Fruit fly (Drosophila melanogaster) whole organism, embryonic: ENCODE results near the gene CG13921.

Experiments used
- Bgb ChIP-seq: fragments of 200-800 bp; sonication (Bioruptor generic); IDR thresholded peaks from 2 replicates; pipeline ENCODE4 v1.3.6; 2022; ENCODE audit warnings: missing biosample characterization, missing genetic modification characterization; ENCODE audit not compliant: partially characterized antibody
- CG10147 ChIP-seq: fragments of 200-800 bp; sonication (Bioruptor generic); optimal IDR thresholded peaks from 2 replicates; lab custom pipeline; 2019; ENCODE audit warnings: missing biosample characterization, mild to moderate bottlenecking, missing genetic modification characterization, moderate library complexity
- CG10274 ChIP-seq: fragments of 200-800 bp; sonication (Bioruptor generic); optimal IDR thresholded peaks from 3 replicates; lab custom pipeline; 2017; ENCODE audit warnings: missing biosample characterization, mild to moderate bottlenecking, missing genetic modification characterization
- CG12155 ChIP-seq: fragments of 200-800 bp; sonication (Bioruptor generic); optimal IDR thresholded peaks from 3 replicates; lab custom pipeline; 2016; ENCODE audit warnings: missing biosample characterization, missing genetic modification characterization
- CG12659 ChIP-seq: fragments of 200-800 bp; sonication (Bioruptor generic); optimal IDR thresholded peaks from 3 replicates; lab custom pipeline; 2017; ENCODE audit warnings: mild to moderate bottlenecking, missing biosample characterization, missing genetic modification reagents, missing genetic modification characterization
- CG17802 ChIP-seq: fragments of 200-800 bp; sonication (Bioruptor generic); optimal IDR thresholded peaks from 2 replicates; lab custom pipeline; 2018; ENCODE audit warnings: missing biosample characterization, mild to moderate bottlenecking, missing genetic modification characterization, moderate library complexity
- CG1832 ChIP-seq: fragments of 200-800 bp; sonication (Bioruptor generic); optimal IDR thresholded peaks from 2 replicates; lab custom pipeline; 2017; ENCODE audit warnings: missing biosample characterization, mild to moderate bottlenecking, missing genetic modification characterization, inconsistent platforms
- CG31224 ChIP-seq: fragments of 200-800 bp; sonication (Bioruptor generic); IDR thresholded peaks from 2 replicates; pipeline ENCODE4 v1.3.6; 2022; ENCODE audit warnings: missing biosample characterization, missing genetic modification characterization
- CG34422 ChIP-seq: fragments of 200-800 bp; sonication (Bioruptor generic); IDR thresholded peaks from 3 replicates; pipeline ENCODE4 v1.3.6; 2022; ENCODE audit warnings: missing biosample characterization, missing genetic modification characterization
- CG4360 ChIP-seq: fragments of 200-800 bp; sonication (Bioruptor generic); IDR thresholded peaks from 2 replicates; pipeline ENCODE4 v1.3.6; 2022; ENCODE audit warnings: missing biosample characterization, missing genetic modification characterization
- CG4730 ChIP-seq: fragments of 200-800 bp; sonication (Bioruptor generic); IDR thresholded peaks from 2 replicates; pipeline ENCODE4 v1.3.6; 2022; ENCODE audit warnings: missing biosample characterization, missing genetic modification characterization
- CG7745 ChIP-seq: fragments of 200-800 bp; sonication (Bioruptor generic); optimal IDR thresholded peaks from 2 replicates; lab custom pipeline; 2018; ENCODE audit warnings: missing biosample characterization, mild to moderate bottlenecking, missing genetic modification characterization, moderate library complexity
- CG7786 ChIP-seq: fragments of 200-800 bp; sonication (Bioruptor generic); optimal IDR thresholded peaks from 2 replicates; lab custom pipeline; 2016; ENCODE audit warnings: missing biosample characterization, missing genetic modification characterization
- CG7987 ChIP-seq: fragments of 200-800 bp; sonication (Bioruptor generic); optimal IDR thresholded peaks from 2 replicates; lab custom pipeline; 2018; ENCODE audit warnings: missing biosample characterization, mild to moderate bottlenecking, missing genetic modification characterization, moderate library complexity
- CG8359 ChIP-seq: fragments of 200-800 bp; sonication (Bioruptor generic); optimal IDR thresholded peaks from 2 replicates; lab custom pipeline; 2017; ENCODE audit warnings: missing biosample characterization, mild to moderate bottlenecking, missing genetic modification characterization, borderline replicate concordance
- CG8924 ChIP-seq: fragments of 200-800 bp; optimal IDR thresholded peaks from 3 replicates; lab custom pipeline; 2019; ENCODE audit warnings: missing biosample characterization, mild to moderate bottlenecking, missing genetic modification characterization, moderate library complexity
- Dad ChIP-seq: fragments of 200-800 bp; sonication (Bioruptor generic); optimal IDR thresholded peaks from 3 replicates; lab custom pipeline; 2016; ENCODE audit warnings: missing biosample characterization, missing genetic modification characterization
- ERR ChIP-seq: fragments of 200-800 bp; sonication (Bioruptor generic); optimal IDR thresholded peaks from 2 replicates; lab custom pipeline; 2016; ENCODE audit warnings: missing biosample characterization, missing genetic modification characterization
- Gug ChIP-seq: fragments of 200-800 bp; sonication (Bioruptor generic); IDR thresholded peaks from 4 replicates; pipeline ENCODE4 v1.3.6; 2022; ENCODE audit warnings: missing biosample characterization, missing genetic modification characterization
- Hr3 ChIP-seq: fragments of 200-800 bp; sonication (Bioruptor generic); optimal IDR thresholded peaks from 3 replicates; lab custom pipeline; 2016; ENCODE audit warnings: missing biosample characterization, missing genetic modification characterization
- Hr78 ChIP-seq, 2 experiments: fragments of 200-800 bp in 1 of 2; fragments of >200 bp in 1 of 2; sonication (Bioruptor generic) in 1 of 2; optimal IDR thresholded peaks; 2 replicates each; lab custom pipeline; 2017 to 2019; ENCODE audit warnings: missing biosample characterization in 2 of 2, missing genetic modification characterization in 2 of 2, mild to moderate bottlenecking in 1 of 2, moderate library complexity in 1 of 2
- Lim3 ChIP-seq: fragments of 200-800 bp; sonication (Bioruptor generic); IDR thresholded peaks from 2 replicates; pipeline ENCODE4 v1.3.6; 2022; ENCODE audit warnings: missing biosample characterization, missing genetic modification characterization
- Meics ChIP-seq: fragments of 200-800 bp; sonication (Bioruptor generic); optimal IDR thresholded peaks from 2 replicates; lab custom pipeline; 2017; ENCODE audit warnings: missing biosample characterization, mild to moderate bottlenecking, missing genetic modification characterization
- Nf-YB ChIP-seq: fragments of 200-800 bp; sonication (Bioruptor generic); optimal IDR thresholded peaks from 3 replicates; lab custom pipeline; 2019; ENCODE audit warnings: missing biosample characterization, mild to moderate bottlenecking, missing genetic modification characterization, moderate library complexity
- Poxn ChIP-seq: fragments of 200-800 bp; sonication (Bioruptor generic); IDR thresholded peaks from 2 replicates; pipeline ENCODE4 v1.3.6; 2022; ENCODE audit warnings: missing biosample characterization, missing genetic modification characterization
- Ravus ChIP-seq: fragments of 200-800 bp; sonication (Bioruptor generic); IDR thresholded peaks from 2 replicates; pipeline ENCODE4 v1.3.6; 2022; ENCODE audit warnings: missing biosample characterization, missing genetic modification characterization
- Side ChIP-seq: fragments of 200-800 bp; sonication (Bioruptor generic); optimal IDR thresholded peaks from 2 replicates; lab custom pipeline; 2016; ENCODE audit warnings: missing biosample characterization, missing genetic modification characterization
- Sox100B ChIP-seq: fragments of 200-800 bp; sonication (Bioruptor generic); optimal IDR thresholded peaks from 3 replicates; lab custom pipeline; 2018; ENCODE audit warnings: missing biosample characterization, mild to moderate bottlenecking, missing genetic modification characterization
- TFAM ChIP-seq: fragments of 200-800 bp; sonication (Bioruptor generic); optimal IDR thresholded peaks from 2 replicates; lab custom pipeline; 2017; ENCODE audit warnings: missing biosample characterization, missing genetic modification characterization, inconsistent platforms
- Xrp1 ChIP-seq: fragments of 200-800 bp; sonication (Bioruptor generic); IDR thresholded peaks from 2 replicates; pipeline ENCODE4 v1.3.6; 2022; ENCODE audit warnings: missing biosample characterization, missing genetic modification characterization
- br ChIP-seq: fragments of >200 bp; optimal IDR thresholded peaks from 2 replicates; lab custom pipeline; 2017
- btn ChIP-seq: fragments of 200-800 bp; sonication (Bioruptor generic); optimal IDR thresholded peaks from 2 replicates; lab custom pipeline; 2016; ENCODE audit warnings: missing biosample characterization, missing genetic modification characterization
- ftz-f1 ChIP-seq: fragments of 200-800 bp; sonication (Bioruptor generic); optimal IDR thresholded peaks from 2 replicates; lab custom pipeline; 2016; ENCODE audit warnings: missing biosample characterization, missing genetic modification characterization
- gem ChIP-seq: fragments of 200-800 bp; sonication (Bioruptor generic); optimal IDR thresholded peaks from 2 replicates; lab custom pipeline; 2019; ENCODE audit warnings: missing biosample characterization, mild to moderate bottlenecking, missing genetic modification characterization, moderate library complexity
- gsb ChIP-seq: fragments of 200-800 bp; sonication (Bioruptor generic); IDR thresholded peaks from 2 replicates; pipeline ENCODE4 v1.3.6; 2022; ENCODE audit warnings: missing biosample characterization, missing genetic modification characterization
- ind ChIP-seq: fragments of 200-800 bp; sonication (Bioruptor generic); optimal IDR thresholded peaks from 3 replicates; lab custom pipeline; 2016; ENCODE audit warnings: missing biosample characterization, missing genetic modification characterization
- kni ChIP-seq: fragments of 200-800 bp; sonication (Bioruptor generic); optimal IDR thresholded peaks from 3 replicates; lab custom pipeline; 2017; ENCODE audit warnings: mild to moderate bottlenecking, missing biosample characterization, missing genetic modification reagents, missing genetic modification characterization
- knrl ChIP-seq: fragments of 200-800 bp; sonication (Bioruptor generic); IDR thresholded peaks from 3 replicates; pipeline ENCODE4 v1.3.6; 2022; ENCODE audit warnings: missing biosample characterization, missing genetic modification characterization; ENCODE audit not compliant: partially characterized antibody
- lab ChIP-seq: fragments of 200-800 bp; sonication (Bioruptor generic); optimal IDR thresholded peaks from 3 replicates; lab custom pipeline; 2017; ENCODE audit warnings: missing biosample characterization, missing genetic modification characterization, mild to moderate bottlenecking, moderate library complexity, missing genetic modification reagents
- mld ChIP-seq: fragments of 200-800 bp; sonication (Bioruptor generic); IDR thresholded peaks from 3 replicates; pipeline ENCODE4 v1.3.6; 2022; ENCODE audit warnings: missing biosample characterization, missing genetic modification characterization; ENCODE audit not compliant: partially characterized antibody
- otp ChIP-seq: fragments of 200-800 bp; sonication (Bioruptor generic); IDR thresholded peaks from 3 replicates; pipeline ENCODE4, ENCODE4 v1.3.6; 2022; ENCODE audit warnings: missing biosample characterization, missing genetic modification characterization
- pb ChIP-seq: fragments of 200-800 bp; sonication (Bioruptor generic); optimal IDR thresholded peaks from 3 replicates; lab custom pipeline; 2016; ENCODE audit warnings: missing biosample characterization, missing genetic modification characterization
- ro ChIP-seq: fragments of 200-800 bp; sonication (Bioruptor generic); IDR thresholded peaks from 2 replicates; pipeline ENCODE4 v1.3.6; 2022; ENCODE audit warnings: missing biosample characterization, missing genetic modification characterization
- seq ChIP-seq: fragments of 200-800 bp; sonication (Bioruptor generic); IDR thresholded peaks from 2 replicates; pipeline ENCODE4 v1.3.6; 2022; ENCODE audit warnings: missing biosample characterization, missing genetic modification characterization
- sim ChIP-seq: fragments of 200-800 bp; sonication (Bioruptor generic); IDR thresholded peaks from 2 replicates; pipeline ENCODE4 v1.3.6; 2022; ENCODE audit warnings: missing biosample characterization, missing genetic modification characterization
- tap ChIP-seq: fragments of 200-800 bp; optimal IDR thresholded peaks from 3 replicates; lab custom pipeline; 2019; ENCODE audit warnings: missing biosample characterization, mild to moderate bottlenecking, missing genetic modification characterization, moderate library complexity
- toy ChIP-seq: fragments of 200-800 bp; sonication (Bioruptor generic); IDR thresholded peaks from 2 replicates; pipeline ENCODE4 v1.3.6; 2022; ENCODE audit warnings: missing biosample characterization, missing genetic modification characterization
- tx ChIP-seq: fragments of 200-800 bp; sonication (Bioruptor generic); optimal IDR thresholded peaks from 2 replicates; lab custom pipeline; 2016; ENCODE audit warnings: missing biosample characterization, missing genetic modification characterization

The CG13921 gene

dm6 chr3L:1774713-1775648 is 28.3 kb downstream of the CG13921 start, which contains the start of the genes CG13933 and PolD2 (continued):
- TF ChIP-seq CG7745 (tag; lab: Kevin White, UChicago), result peak; percentile 92
- peak; percentile 96 for TF ChIP-seq gsb (GFP tag; lab: Robert Waterston, UW)
- peak; percentile 88 for TF ChIP-seq Meics (GFP tag; lab: Kevin White, UChicago)
- peak; percentile 98 for TF ChIP-seq otp (GFP tag; lab: Robert Waterston, UW)
- TF ChIP-seq Side, result peak; percentile 74
- no peak for TF ChIP-seq pb (GFP tag; lab: Kevin White, UChicago)
- TF ChIP-seq gem (tag; lab: Kevin White, UChicago), result peak; percentile 99
- peak; percentile 98 for TF ChIP-seq CG12659 (GFP tag; lab: Kevin White, UChicago)
- TF ChIP-seq ind (GFP tag; lab: Kevin White, UChicago), result peak; percentile 88
- TF ChIP-seq ftz-f1 (GFP tag; lab: Kevin White, UChicago), result no peak
- no peak for TF ChIP-seq br (lab: Kevin White, UChicago)
- TF ChIP-seq Bgb (GFP tag; lab: Robert Waterston, UW), result peak; percentile 64; the same call in 1 of the 2 replicates
- peak; percentile 60; the same call in 1 of the 2 replicates for TF ChIP-seq CG4360 (GFP tag; lab: Robert Waterston, UW)
- peak; percentile 91 for TF ChIP-seq CG31224 (GFP tag; lab: Robert Waterston, UW)
- peak; percentile 95 for TF ChIP-seq Lim3 (GFP tag; lab: Robert Waterston, UW)
- no peak for TF ChIP-seq Hr78 (GFP tag; optimal IDR thresholded peaks at IDR 0.05; lab: Kevin White, UChicago)
- TF ChIP-seq kni (GFP tag; lab: Kevin White, UChicago), result no peak
- TF ChIP-seq CG8924 (tag; lab: Kevin White, UChicago), result peak; percentile 99
- peak; percentile 20 for TF ChIP-seq TFAM (GFP tag; lab: Kevin White, UChicago)
- TF ChIP-seq btn (GFP tag; lab: Kevin White, UChicago), result peak; percentile 20
- no peak for TF ChIP-seq Sox100B (GFP tag; lab: Kevin White, UChicago)
- TF ChIP-seq toy (GFP tag; lab: Robert Waterston, UW), result peak; percentile 82
- peak; percentile 46 for TF ChIP-seq CG7987
- peak; percentile 92 for TF ChIP-seq Ravus (GFP tag; lab: Robert Waterston, UW)
- TF ChIP-seq Xrp1 (GFP tag; lab: Robert Waterston, UW), result peak; percentile 99
- TF ChIP-seq mld, result peak; percentile 67; the same call in 2 of the 3 replicates
- TF ChIP-seq tap (tag; lab: Kevin White, UChicago), result no peak
- TF ChIP-seq CG4730 (GFP tag; lab: Robert Waterston, UW), result peak; percentile 94
- TF ChIP-seq Nf-YB (GFP tag; lab: Kevin White, UChicago), result peak; percentile 88
- peak; percentile 47 for TF ChIP-seq CG17802 (tag; lab: Kevin White, UChicago)
- TF ChIP-seq CG10274, result no peak
- peak; percentile 92 for TF ChIP-seq lab
- TF ChIP-seq Hr3, result peak; percentile 99
- peak; percentile 95 for TF ChIP-seq CG12155 (GFP tag; lab: Kevin White, UChicago)
- peak; percentile 74 for TF ChIP-seq CG10147 (GFP tag; lab: Kevin White, UChicago)
- TF ChIP-seq tx, result peak; percentile 83
- TF ChIP-seq Dad (GFP tag; lab: Kevin White, UChicago), result no peak
- TF ChIP-seq Poxn (GFP tag; lab: Robert Waterston, UW), result peak; percentile 91
- peak; percentile 67; the same call in 2 of the 4 replicates for TF ChIP-seq Gug
- peak; percentile 96 for TF ChIP-seq ro (GFP tag; lab: Robert Waterston, UW)
- no peak for TF ChIP-seq CG1832
- TF ChIP-seq knrl (GFP tag; lab: Robert Waterston, UW), result peak; percentile 59; the same call in 2 of the 3 replicates
- peak; percentile 64 for TF ChIP-seq CG8359 (GFP tag; lab: Kevin White, UChicago)
- TF ChIP-seq sim, result peak; percentile 65; the same call in 1 of the 2 replicates
- peak; percentile 85 for TF ChIP-seq CG7786 (GFP tag; lab: Kevin White, UChicago)
- TF ChIP-seq ERR (GFP tag; lab: Kevin White, UChicago), result peak; percentile 81
- TF ChIP-seq CG34422 (GFP tag; lab: Robert Waterston, UW), result peak; percentile 99
- TF ChIP-seq seq, result peak; percentile 98
